Worm (Caenorhabditis elegans) whole organism, L4 larva: ENCODE measurements around the gene dsb-3.

Experiments used
- F49E8.2 ChIP-seq: sonication (generic microtip); optimal IDR thresholded peaks from 2 replicates; lab custom pipeline; 2016; ENCODE audit warnings: missing compliant biosample characterization, mild to moderate bottlenecking, missing genetic modification characterization, borderline replicate concordance
- R02D3.7 ChIP-seq: fragments of 150-350 bp; sonication (generic microtip); optimal IDR thresholded peaks from 3 replicates; lab custom pipeline; 2014; ENCODE audit warnings: missing biosample characterization, missing genetic modification characterization
- T20F7.1 ChIP-seq: fragments of 200-800 bp; sonication (Bioruptor generic); optimal IDR thresholded peaks from 2 replicates; lab custom pipeline; 2018; ENCODE audit warnings: mild to moderate bottlenecking, missing genetic modification characterization, missing compliant biosample characterization
- Y105C5A.15 ChIP-seq: fragments of 200-800 bp; sonication (Bioruptor generic); IDR thresholded peaks from 2 replicates; pipeline ENCODE4 v1.3.6; 2022; ENCODE audit warnings: missing genetic modification characterization, missing compliant biosample characterization
- Y48G9A.11 ChIP-seq: fragments of 200-800 bp; sonication (Bioruptor generic); IDR thresholded peaks from 2 replicates; pipeline ENCODE4 v1.3.6; 2022; ENCODE audit warnings: missing genetic modification reagents, missing genetic modification characterization, missing compliant biosample characterization
- aha-1 ChIP-seq: fragments of 150-350 bp; peaks from one replicate; lab custom pipeline; 2014; ENCODE audit warnings: missing biosample characterization, missing genetic modification characterization
- aly-2 ChIP-seq: sonication (generic microtip); optimal IDR thresholded peaks from 2 replicates; lab custom pipeline; 2018; ENCODE audit warnings: missing biosample characterization, missing genetic modification characterization
- arid-1 ChIP-seq: fragments of 200-800 bp; sonication (Bioruptor generic); conservative IDR thresholded peaks from 2 replicates; pipeline ENCODE4 v1.3.6; 2022; ENCODE audit warnings: missing genetic modification reagents, missing genetic modification characterization, missing compliant biosample characterization
- ces-1 ChIP-seq: fragments of 150-350 bp; sonication (generic microtip); optimal IDR thresholded peaks from 4 replicates; lab custom pipeline; 2014; ENCODE audit warnings: missing biosample characterization, missing genetic modification reagents, missing genetic modification characterization
- ctbp-1 ChIP-seq: fragments of 200-800 bp; sonication (Bioruptor generic); IDR thresholded peaks from 2 replicates; pipeline ENCODE4 v1.3.6; 2022; ENCODE audit warnings: missing genetic modification reagents, missing genetic modification characterization, missing compliant biosample characterization
- daf-16 ChIP-seq, 3 experiments: sonication (generic microtip); optimal IDR thresholded peaks; 2 replicates each; lab custom pipeline; 2016 to 2017; ENCODE audit warnings: missing genetic modification characterization in 3 of 3, missing genetic modification reagents in 3 of 3, mild to moderate bottlenecking in 2 of 3, missing compliant biosample characterization in 2 of 3, missing biosample characterization in 1 of 3, moderate library complexity in 1 of 3
- dve-1 ChIP-seq: sonication (generic microtip); optimal IDR thresholded peaks from 2 replicates; lab custom pipeline; 2017; ENCODE audit warnings: antibody characterized with exemption, mild to moderate bottlenecking, missing genetic modification characterization, missing compliant biosample characterization; ENCODE audit not compliant: insufficient read depth
- egl-27 ChIP-seq: sonication (generic microtip); optimal IDR thresholded peaks from 3 replicates; lab custom pipeline; 2017; ENCODE audit warnings: missing biosample characterization, missing genetic modification reagents, missing genetic modification characterization
- fos-1 ChIP-seq: fragments of 150-350 bp; optimal IDR thresholded peaks from 2 replicates; lab custom pipeline; 2014; ENCODE audit warnings: missing biosample characterization, missing genetic modification characterization
- hmg-1.1 ChIP-seq: fragments of 200-800 bp; sonication (Bioruptor generic); IDR thresholded peaks from 2 replicates; pipeline ENCODE4 v1.3.6; 2022; ENCODE audit warnings: missing genetic modification reagents, missing genetic modification characterization, missing compliant biosample characterization
- jun-1 ChIP-seq: fragments of 150-350 bp; optimal IDR thresholded peaks from 2 replicates; lab custom pipeline; 2014; ENCODE audit warnings: missing biosample characterization, missing genetic modification reagents, missing genetic modification characterization
- lin-13 ChIP-seq: fragments of 150-350 bp; optimal IDR thresholded peaks from 2 replicates; lab custom pipeline; 2014; ENCODE audit warnings: missing biosample characterization, missing genetic modification reagents, missing genetic modification characterization
- lin-38 ChIP-seq: fragments of 200-800 bp; sonication (Bioruptor generic); IDR thresholded peaks from 2 replicates; pipeline ENCODE4 v1.3.6; 2022; ENCODE audit warnings: missing genetic modification reagents, missing genetic modification characterization, missing compliant biosample characterization
- lin-39 ChIP-seq: fragments of 150-350 bp; optimal IDR thresholded peaks from 2 replicates; lab custom pipeline; 2014; ENCODE audit warnings: missing biosample characterization, missing genetic modification reagents, missing genetic modification characterization
- mdt-29 ChIP-seq: fragments of 200-800 bp; sonication (Bioruptor generic); IDR thresholded peaks from 2 replicates; pipeline ENCODE4 v1.3.6; 2022; ENCODE audit warnings: missing genetic modification reagents, missing genetic modification characterization, missing compliant biosample characterization
- nhr-10 ChIP-seq: fragments of 150-350 bp; optimal IDR thresholded peaks from 2 replicates; lab custom pipeline; 2014; ENCODE audit warnings: missing biosample characterization, missing genetic modification characterization
- nhr-237 ChIP-seq: sonication (generic microtip); optimal IDR thresholded peaks from 2 replicates; lab custom pipeline; 2017; ENCODE audit warnings: missing biosample characterization, missing genetic modification characterization
- nhr-28 ChIP-seq: fragments of 150-350 bp; optimal IDR thresholded peaks from 2 replicates; lab custom pipeline; 2014; ENCODE audit warnings: missing biosample characterization, missing genetic modification characterization
- pha-4 ChIP-seq, 2 experiments: fragments of 150-350 bp in 1 of 2; fragments of 200-800 bp in 1 of 2; sonication (Bioruptor generic) in 1 of 2; IDR thresholded peaks in 1 of 2; optimal IDR thresholded peaks in 1 of 2; 2 replicates each; pipeline versions ENCODE4 v1.3.6 to Lab custom; 2014 to 2022; ENCODE audit warnings: missing genetic modification characterization in 2 of 2, missing genetic modification reagents in 2 of 2, missing biosample characterization in 1 of 2, missing compliant biosample characterization in 1 of 2
- pqm-1 ChIP-seq: sonication (generic microtip); optimal IDR thresholded peaks from 2 replicates; lab custom pipeline; 2017; ENCODE audit warnings: missing biosample characterization, missing genetic modification characterization
- rbr-2 ChIP-seq: sonication (generic microtip); optimal IDR thresholded peaks from 2 replicates; lab custom pipeline; 2016; ENCODE audit warnings: missing genotype, missing genetic modification characterization, missing compliant biosample characterization
- saeg-2 ChIP-seq: fragments of 200-800 bp; sonication (Bioruptor generic); IDR thresholded peaks from 2 replicates; pipeline ENCODE4 v1.3.6; 2022; ENCODE audit warnings: missing genetic modification reagents, missing genetic modification characterization, missing compliant biosample characterization
- sdz-12 ChIP-seq: fragments of 200-800 bp; sonication (Bioruptor generic); optimal IDR thresholded peaks from 2 replicates; lab custom pipeline; 2018; ENCODE audit warnings: mild to moderate bottlenecking, missing genetic modification characterization, missing compliant biosample characterization
- set-16 ChIP-seq: fragments of 200-800 bp; sonication (Bioruptor generic); IDR thresholded peaks from 2 replicates; pipeline ENCODE4 v1.3.6; 2022; ENCODE audit warnings: missing genetic modification reagents, missing genetic modification characterization, missing compliant biosample characterization
- spr-1 ChIP-seq: sonication (generic microtip); optimal IDR thresholded peaks from 2 replicates; lab custom pipeline; 2016; ENCODE audit warnings: mild to moderate bottlenecking, missing genetic modification characterization, missing compliant biosample characterization
- unc-39 ChIP-seq: sonication (generic microtip); optimal IDR thresholded peaks from 2 replicates; lab custom pipeline; 2017; ENCODE audit warnings: missing biosample characterization, missing genetic modification characterization
- unc-62 ChIP-seq, 3 experiments: fragments of 150-350 bp in 1 of 3; sonication (generic microtip); optimal IDR thresholded peaks in 2 of 3; peaks in 1 of 3; 1 replicate in 1 of 3; 2 replicates in 2 of 3; lab custom pipeline; 2014 to 2017; ENCODE audit warnings: missing biosample characterization in 3 of 3, missing genetic modification characterization in 3 of 3, missing genetic modification reagents in 3 of 3, missing genotype in 1 of 3
- vab-7 ChIP-seq: fragments of 200-800 bp; sonication (Bioruptor generic); IDR thresholded peaks from 2 replicates; pipeline ENCODE4 v1.3.6; 2022; ENCODE audit warnings: missing genetic modification reagents, missing genetic modification characterization, missing compliant biosample characterization
- zag-1 ChIP-seq: fragments of 150-350 bp; optimal IDR thresholded peaks from 2 replicates; lab custom pipeline; 2014; ENCODE audit warnings: missing biosample characterization, missing genetic modification characterization
- ztf-11 ChIP-seq: fragments of 150-350 bp; optimal IDR thresholded peaks from 2 replicates; lab custom pipeline; 2014; ENCODE audit warnings: missing biosample characterization, missing genetic modification characterization

Gene dsb-3

DNA sequence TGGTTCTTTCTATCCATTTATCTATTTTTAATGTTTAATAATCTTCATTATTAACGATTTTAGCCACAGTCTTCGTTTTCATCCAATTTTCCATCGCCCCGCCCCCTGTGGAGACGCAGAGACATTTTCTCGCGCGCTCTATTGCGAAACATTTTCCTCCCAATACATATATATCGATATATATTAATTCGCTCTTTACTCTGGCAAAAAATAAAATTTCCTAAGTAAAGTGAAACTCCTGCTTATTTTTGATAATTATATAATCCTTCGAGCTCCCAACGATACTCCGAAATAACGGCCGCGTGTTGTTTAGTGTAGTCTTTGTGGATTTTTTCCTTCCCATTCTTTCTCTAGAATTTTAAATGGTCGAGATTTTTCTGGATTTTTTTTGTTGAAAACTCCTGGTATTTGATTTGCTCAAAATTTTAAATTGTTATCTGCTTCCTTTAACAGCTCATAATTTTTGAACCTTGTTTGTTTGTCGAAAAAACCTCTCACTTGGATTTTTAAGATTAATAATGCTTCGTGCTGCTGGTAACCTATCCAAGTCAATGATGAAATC lies 30.9 kb downstream of the dsb-3 start, which contains the start of gene sucg-1:
TSS of gene sucg-1 (plus strand) at position 512 of the 562 bp plus-strand sequence.
- no peak for TF ChIP-seq mdt-29 (GFP tag; lab: Robert Waterston, UW)
- no peak for TF ChIP-seq rbr-2 (tag; lab: Kevin White, UChicago)
- peak; percentile 82 for TF ChIP-seq T20F7.1 (GFP tag; lab: Kevin White, UChicago)
- TF ChIP-seq aly-2, result no peak

DNA sequence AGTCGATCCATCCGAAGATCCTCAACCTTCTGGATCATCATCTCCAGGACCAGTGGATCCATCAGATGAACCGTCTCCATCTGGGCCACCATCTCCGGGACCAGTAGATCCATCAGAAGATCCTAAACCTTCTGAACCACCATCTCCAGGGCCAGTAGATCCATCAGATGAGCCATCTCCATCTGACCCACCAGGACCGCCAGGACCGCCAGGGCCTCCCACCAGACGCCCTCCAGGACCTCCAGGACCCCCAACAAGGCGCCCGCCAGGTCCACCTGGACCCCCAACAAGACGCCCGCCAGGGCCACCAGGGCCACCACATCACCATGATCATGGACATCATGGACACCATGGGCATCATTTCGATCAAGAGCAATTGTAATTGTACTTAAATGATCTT lies 32.2 kb downstream of the dsb-3 start:
- TF ChIP-seq zag-1 (tag; lab: Kevin White, UChicago), result no peak
- peak; percentile 95 for TF ChIP-seq set-16 (GFP tag; lab: Robert Waterston, UW)
- peak; percentile 87 for TF ChIP-seq aha-1 (tag; lab: Kevin White, UChicago)
- TF ChIP-seq Y48G9A.11, result 0 out of 2 replicates have a peak, but pooled peaks have one; percentile 21
- TF ChIP-seq saeg-2 (GFP tag; lab: Robert Waterston, UW), result 0 out of 2 replicates have a peak, but pooled peaks have one; percentile 22

DNA sequence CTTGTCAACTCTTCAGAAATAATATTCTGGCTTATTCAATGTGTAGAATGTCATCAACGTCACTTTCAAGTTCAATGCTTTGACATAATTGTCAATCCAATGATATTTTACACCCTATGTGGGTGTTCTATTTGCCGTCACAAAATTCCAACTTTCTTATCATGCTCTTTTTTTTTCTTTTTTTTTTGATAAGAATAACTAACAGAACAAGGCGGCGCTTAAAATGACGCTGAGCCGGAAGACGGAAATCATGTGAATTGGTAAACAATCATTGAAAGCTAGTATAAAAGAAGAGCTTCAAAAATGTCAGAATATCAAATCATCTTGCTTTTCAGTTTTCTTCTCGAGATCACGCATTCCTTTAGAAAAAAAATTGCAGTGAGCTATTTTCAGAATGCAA lies 33.1 kb downstream of the dsb-3 start, which contains the start of gene C50F7.5:
TSS of gene C50F7.5 (plus strand) at position 395 of the 400 bp plus-strand sequence.
- TF ChIP-seq fos-1 (tag; lab: Kevin White, UChicago) (no peak), hmg-1.1 (GFP tag; lab: Robert Waterston, UW) (no peak), egl-27 (tag; lab: Kevin White, UChicago) (no peak), unc-39 (tag; lab: Kevin White, UChicago) (no peak), spr-1 (tag; lab: Kevin White, UChicago) (no peak), lin-38 (GFP tag; lab: Robert Waterston, UW) (no peak), lin-39 (tag; lab: Kevin White, UChicago) (no peak), sdz-12 (GFP tag; lab: Kevin White, UChicago) (no peak), ztf-11 (tag; lab: Kevin White, UChicago) (no peak), nhr-28 (tag; lab: Kevin White, UChicago) (no peak), F49E8.2 (tag; lab: Kevin White, UChicago) (no peak), daf-16 (GFP tag; optimal IDR thresholded peaks at IDR 0.05; lab: Kevin White, UChicago) (no peak), daf-16 (tag; optimal IDR thresholded peaks at IDR 0.05; lab: Kevin White, UChicago) (no peak), pha-4 (GFP tag; IDR thresholded peaks at IDR 0.05; lab: Robert Waterston, UW) (no peak), pha-4 (tag; optimal IDR thresholded peaks at IDR 0.05; lab: Kevin White, UChicago) (no peak), pqm-1 (tag; lab: Kevin White, UChicago) (peak; percentile 68), dve-1 (tag; lab: Kevin White, UChicago) (peak; percentile 40)

DNA sequence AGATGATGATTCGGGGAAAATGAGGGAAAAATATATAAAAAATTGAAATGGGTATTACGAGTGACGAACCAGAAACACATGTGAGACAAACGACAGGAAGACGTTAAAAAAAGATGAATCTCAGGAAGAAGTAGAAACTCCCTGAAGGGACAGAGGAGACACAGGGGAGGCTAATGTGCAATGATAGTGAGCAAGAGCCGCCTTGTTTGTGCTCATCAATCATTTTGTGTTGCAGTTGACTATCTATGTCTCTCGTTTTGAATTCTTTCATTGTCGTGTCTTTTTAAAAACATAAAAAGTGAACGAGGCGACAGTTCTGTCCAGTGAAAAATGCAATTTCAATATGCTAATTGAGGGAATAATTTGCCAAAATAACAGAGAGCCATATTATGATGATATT lies 34.5 kb downstream of the dsb-3 start:
- TF ChIP-seq Y105C5A.15 (GFP tag; lab: Robert Waterston, UW), result no peak
- TF ChIP-seq unc-62 (GFP tag; optimal IDR thresholded peaks at IDR 0.05 in 1 of 2; lab: Kevin White, UChicago), result peak in 1 of 2 experiments; percentile 14
- no peak for TF ChIP-seq unc-62 (tag; optimal IDR thresholded peaks at IDR 0.05; lab: Kevin White, UChicago)
- TF ChIP-seq aha-1 (tag; lab: Kevin White, UChicago), result peak; percentile 69

DNA sequence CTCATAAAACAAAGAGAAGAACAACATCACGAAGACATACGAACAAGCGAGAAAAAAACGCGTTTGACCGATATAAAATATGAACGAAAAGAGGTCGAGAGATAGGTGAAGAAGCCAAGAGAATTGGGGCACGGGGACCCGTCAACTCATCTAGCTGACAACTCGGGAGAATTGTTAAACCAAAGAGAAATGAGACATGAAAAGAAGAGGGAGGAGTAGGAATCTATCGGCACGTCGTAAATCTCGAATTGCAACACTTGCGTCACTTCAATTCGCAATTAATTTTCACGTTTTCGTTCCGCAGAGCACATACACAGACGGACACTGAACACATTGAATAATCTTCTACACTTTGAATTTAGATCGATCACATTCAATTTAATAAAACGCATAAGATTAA lies 35.9 kb downstream of the dsb-3 start:
- TF ChIP-seq jun-1, result no peak
- TF ChIP-seq unc-62 (GFP tag; optimal IDR thresholded peaks at IDR 0.05 in 1 of 2; lab: Kevin White, UChicago), result peak in 1 of 2 experiments; percentile 7
- no peak for TF ChIP-seq unc-62 (tag; optimal IDR thresholded peaks at IDR 0.05; lab: Kevin White, UChicago)
- no peak for TF ChIP-seq lin-13 (GFP tag; lab: Kevin White, UChicago)
- TF ChIP-seq ctbp-1 (GFP tag; lab: Robert Waterston, UW), result no peak

DNA sequence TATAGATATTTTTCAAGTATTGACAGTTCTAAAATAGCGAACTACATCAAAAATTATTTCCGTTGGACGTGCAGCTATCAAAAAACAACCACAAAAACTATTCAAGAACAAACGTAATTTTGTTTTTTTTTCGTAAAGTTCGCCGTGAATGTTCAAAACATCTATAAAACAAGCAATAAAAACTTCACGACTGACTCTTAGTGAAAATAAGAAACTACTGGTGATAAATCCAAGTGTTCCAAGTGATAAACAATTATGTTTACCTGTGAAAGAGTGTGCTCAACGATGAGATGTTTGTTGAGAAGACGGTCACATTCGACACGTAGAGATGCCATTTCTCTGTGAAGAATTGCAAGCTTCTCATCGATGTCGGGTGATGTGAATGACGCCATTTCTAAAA lies 36.6 kb downstream of the dsb-3 start, which contains the start of gene C50F7.6:
TSS of gene C50F7.6 (minus strand) at position 394 of the 400 bp plus-strand sequence.
- TF ChIP-seq nhr-237 (tag; lab: Kevin White, UChicago), result no peak
- no peak for TF ChIP-seq arid-1
- no peak for TF ChIP-seq nhr-10 (tag; lab: Kevin White, UChicago)
- no peak for TF ChIP-seq lin-38 (GFP tag; lab: Robert Waterston, UW)
- TF ChIP-seq R02D3.7 (tag; lab: Kevin White, UChicago), result no peak
- no peak for TF ChIP-seq ces-1 (GFP tag; lab: Kevin White, UChicago)
- TF ChIP-seq vab-7, result no peak
- TF ChIP-seq daf-16 (GFP tag; optimal IDR thresholded peaks at IDR 0.05; lab: Kevin White, UChicago), result peak in 1 of 2 experiments; percentile 78
- no peak for TF ChIP-seq daf-16 (tag; optimal IDR thresholded peaks at IDR 0.05; lab: Kevin White, UChicago)
